Worm (Caenorhabditis elegans): ENCODE results near the gene mcm-5.

The mcm-5 gene

ce11 chrIII:4275704-4276103 is 15.4 kb downstream of the mcm-5 start:
- no peak for TF ChIP-seq cog-1 (tag; optimal IDR thresholded peaks at IDR 0.05)
- peak; percentile 9; the same call in 1 of the 2 replicates for TF ChIP-seq flt-1 (GFP tag; IDR thresholded peaks at IDR 0.05)

ce11 chrIII:4274524-4274923 is 16.5 kb downstream of the mcm-5 start:
- TF ChIP-seq cog-1 (tag; optimal IDR thresholded peaks at IDR 0.05) (no peak), tab-1 (GFP tag; IDR thresholded peaks at IDR 0.05) (no peak), T22C8.4 (GFP tag; IDR thresholded peaks at IDR 0.05) (no peak), flt-1 (GFP tag; IDR thresholded peaks at IDR 0.05) (no peak), ztf-23 (GFP tag; IDR thresholded peaks at IDR 0.05) (no peak), ref-1 (GFP tag; conservative IDR thresholded peaks at IDR 0.05) (no peak), med-1 (GFP tag; optimal IDR thresholded peaks at IDR 0.05; ENCODE audit: insufficient read depth) (no peak), klf-2 (GFP tag; conservative IDR thresholded peaks at IDR 0.05) (no peak)

DNA sequence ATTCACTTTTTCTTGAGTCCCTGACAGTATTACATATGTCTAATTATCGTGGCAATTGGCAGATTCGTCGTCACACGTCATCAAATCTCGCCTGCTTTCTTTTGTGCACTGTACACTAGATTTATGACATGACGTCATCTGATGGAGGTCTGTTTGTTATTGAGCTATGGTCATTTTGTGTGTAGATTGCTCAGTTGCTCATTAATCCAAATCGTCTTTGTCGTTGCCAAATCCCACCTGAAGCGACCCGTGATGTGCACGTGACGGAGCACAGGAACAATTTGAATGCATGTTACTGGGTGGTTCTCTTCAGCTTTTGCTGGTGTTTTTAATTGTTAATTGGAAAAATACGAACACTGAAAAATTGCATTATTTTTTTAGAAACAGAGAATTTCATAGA is 18.2 kb downstream of the mcm-5 start:
- TF ChIP-seq klf-2 (GFP tag; conservative IDR thresholded peaks at IDR 0.05) (no peak), flt-1 (GFP tag; IDR thresholded peaks at IDR 0.05) (no peak), ztf-29 (GFP tag; IDR thresholded peaks at IDR 0.05) (no peak), ztf-23 (GFP tag; IDR thresholded peaks at IDR 0.05) (no peak), ref-1 (GFP tag; conservative IDR thresholded peaks at IDR 0.05) (no peak), med-1 (GFP tag; optimal IDR thresholded peaks at IDR 0.05; ENCODE audit: insufficient read depth) (no peak), cog-1 (tag; optimal IDR thresholded peaks at IDR 0.05) (no peak), tab-1 (GFP tag; IDR thresholded peaks at IDR 0.05) (no peak), T22C8.4 (GFP tag; IDR thresholded peaks at IDR 0.05) (no peak)

ce11 chrIII:4271059-4271458 is 20.0 kb downstream of the mcm-5 start:
- TF ChIP-seq med-1 (GFP tag; optimal IDR thresholded peaks at IDR 0.05; ENCODE audit: insufficient read depth) = no peak
- TF ChIP-seq klf-2 (GFP tag; conservative IDR thresholded peaks at IDR 0.05) = no peak
- no peak for TF ChIP-seq ref-1 (GFP tag; conservative IDR thresholded peaks at IDR 0.05)
- no peak for TF ChIP-seq cog-1 (tag; optimal IDR thresholded peaks at IDR 0.05)
- no peak for TF ChIP-seq flt-1 (GFP tag; IDR thresholded peaks at IDR 0.05)
- TF ChIP-seq ztf-29 (GFP tag; IDR thresholded peaks at IDR 0.05) = no peak
- TF ChIP-seq tab-1 (GFP tag; IDR thresholded peaks at IDR 0.05) = no peak
- no peak for TF ChIP-seq ztf-23 (GFP tag; IDR thresholded peaks at IDR 0.05)
- no peak for TF ChIP-seq T22C8.4 (GFP tag; IDR thresholded peaks at IDR 0.05)

DNA sequence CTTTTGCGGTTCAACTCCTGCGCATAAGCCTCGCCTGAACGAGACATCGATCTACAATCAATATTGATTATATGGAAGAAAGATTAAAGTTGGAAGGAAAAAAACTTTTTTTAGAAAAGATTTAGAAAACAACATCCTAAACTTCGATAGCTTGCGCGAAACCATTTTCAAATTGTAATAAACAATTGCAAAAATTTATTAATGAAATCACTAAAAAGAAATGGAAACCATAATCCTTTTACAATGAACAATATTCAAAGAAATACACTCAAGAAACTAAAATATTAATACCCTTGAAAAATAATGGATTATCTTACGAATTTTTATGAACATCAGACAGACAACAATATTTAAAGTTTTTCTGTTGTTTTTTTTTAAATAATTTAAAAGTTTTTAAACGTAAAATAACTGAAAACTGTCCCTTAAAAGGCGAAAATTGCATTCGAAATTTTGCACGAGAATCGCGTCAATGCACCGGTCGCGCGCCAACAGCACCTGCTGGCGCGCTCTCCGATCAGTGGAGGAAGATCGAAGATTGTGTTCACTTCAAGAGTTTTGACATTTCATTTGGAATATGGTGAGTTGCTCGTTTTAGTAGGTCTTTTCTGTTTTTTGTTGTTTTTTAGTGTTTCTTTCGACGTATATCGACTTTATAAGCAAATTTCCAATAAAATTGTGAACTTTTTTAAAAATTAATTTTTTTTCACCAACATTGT is 21.7 kb downstream of the mcm-5 start, which contains the start of the genes sftb-1 and R10E4.1:
Gene sftb-1 (minus strand): TSS at position 51 of the 716 bp plus-strand sequence.
Gene R10E4.1 (plus strand): TSS at position 524 of the 716 bp plus-strand sequence.
- TF ChIP-seq ztf-23 (GFP tag; IDR thresholded peaks at IDR 0.05) (peak; percentile 17; the same call in 1 of the 2 replicates), T22C8.4 (GFP tag; IDR thresholded peaks at IDR 0.05) (no peak)

DNA sequence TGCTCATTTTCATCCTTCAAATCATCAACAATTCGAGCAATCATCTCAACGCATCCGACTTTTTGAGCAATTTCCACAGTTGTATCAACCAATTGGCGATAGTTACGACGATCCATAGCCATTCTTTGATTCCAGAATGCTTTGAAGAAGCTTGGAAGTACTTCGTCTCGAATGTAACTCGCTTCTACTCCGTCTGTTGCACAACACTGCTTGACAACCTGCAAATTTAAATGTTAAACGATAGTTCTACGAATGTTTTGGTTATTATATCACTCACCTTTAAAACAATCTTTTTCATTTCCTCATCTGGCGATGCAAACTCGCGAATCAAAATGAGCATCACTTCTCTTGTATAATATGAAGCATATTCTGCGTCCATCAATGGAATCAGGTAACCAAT is 25.2 kb downstream of the mcm-5 start:
- TF ChIP-seq T22C8.4 (GFP tag; IDR thresholded peaks at IDR 0.05) (no peak), flt-1 (GFP tag; IDR thresholded peaks at IDR 0.05) (no peak)

DNA sequence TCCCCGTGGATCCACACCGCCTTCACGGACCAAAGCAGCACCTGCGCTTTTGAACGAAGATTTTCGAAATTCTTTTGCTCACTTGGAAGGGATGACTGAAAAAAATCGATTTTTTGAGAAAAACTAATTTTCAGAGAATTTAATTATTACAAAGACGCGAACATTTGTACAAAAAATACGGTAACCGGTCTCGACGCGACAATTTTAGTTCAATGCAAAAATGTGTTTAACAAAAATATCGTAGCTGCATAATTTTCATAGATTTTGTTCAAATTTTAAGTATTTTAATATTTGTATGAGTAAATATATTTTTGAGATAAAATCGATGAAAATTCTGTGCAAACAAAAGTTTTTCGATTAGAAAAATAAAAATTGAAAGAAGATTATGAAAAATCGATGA is 28.0 kb downstream of the mcm-5 start, which contains the start of gene T08A11.1:
Gene T08A11.1 (minus strand): TSS at position 101 of the 400 bp plus-strand sequence.
- TF ChIP-seq cog-1 (tag; optimal IDR thresholded peaks at IDR 0.05) (no peak), ztf-29 (GFP tag; IDR thresholded peaks at IDR 0.05) (no peak), med-1 (GFP tag; optimal IDR thresholded peaks at IDR 0.05; ENCODE audit: insufficient read depth) (no peak), ztf-23 (GFP tag; IDR thresholded peaks at IDR 0.05) (no peak), ref-1 (GFP tag; conservative IDR thresholded peaks at IDR 0.05) (no peak), tab-1 (GFP tag; IDR thresholded peaks at IDR 0.05) (no peak), T22C8.4 (GFP tag; IDR thresholded peaks at IDR 0.05) (no peak), flt-1 (GFP tag; IDR thresholded peaks at IDR 0.05) (no peak), klf-2 (GFP tag; conservative IDR thresholded peaks at IDR 0.05) (no peak)

DNA sequence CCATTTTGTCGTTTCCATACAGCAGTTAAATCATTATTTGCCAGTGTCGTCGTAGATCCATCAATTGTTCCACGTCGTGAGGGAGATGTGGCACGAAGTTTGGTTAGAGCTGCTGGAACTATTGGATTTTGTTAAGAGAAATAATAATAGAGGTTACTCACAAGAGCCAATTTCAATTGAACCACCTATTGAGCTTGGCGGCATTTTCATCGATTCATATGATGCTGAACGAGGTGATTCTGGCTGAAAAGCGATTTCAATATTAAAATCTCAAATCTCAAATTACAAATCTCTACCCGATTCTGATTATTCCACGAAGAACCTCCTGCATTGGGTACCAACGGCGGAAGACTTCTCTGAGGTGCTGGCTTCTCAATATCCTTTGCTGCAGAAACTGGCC is 33.2 kb downstream of the mcm-5 start:
- TF ChIP-seq ztf-23 (GFP tag; IDR thresholded peaks at IDR 0.05) (no peak), cog-1 (tag; optimal IDR thresholded peaks at IDR 0.05) (no peak), med-1 (GFP tag; optimal IDR thresholded peaks at IDR 0.05; ENCODE audit: insufficient read depth) (no peak), T22C8.4 (GFP tag; IDR thresholded peaks at IDR 0.05) (no peak), ref-1 (GFP tag; conservative IDR thresholded peaks at IDR 0.05) (no peak), flt-1 (GFP tag; IDR thresholded peaks at IDR 0.05) (no peak), tab-1 (GFP tag; IDR thresholded peaks at IDR 0.05) (no peak), klf-2 (GFP tag; conservative IDR thresholded peaks at IDR 0.05) (no peak), ztf-29 (GFP tag; IDR thresholded peaks at IDR 0.05) (no peak)

DNA sequence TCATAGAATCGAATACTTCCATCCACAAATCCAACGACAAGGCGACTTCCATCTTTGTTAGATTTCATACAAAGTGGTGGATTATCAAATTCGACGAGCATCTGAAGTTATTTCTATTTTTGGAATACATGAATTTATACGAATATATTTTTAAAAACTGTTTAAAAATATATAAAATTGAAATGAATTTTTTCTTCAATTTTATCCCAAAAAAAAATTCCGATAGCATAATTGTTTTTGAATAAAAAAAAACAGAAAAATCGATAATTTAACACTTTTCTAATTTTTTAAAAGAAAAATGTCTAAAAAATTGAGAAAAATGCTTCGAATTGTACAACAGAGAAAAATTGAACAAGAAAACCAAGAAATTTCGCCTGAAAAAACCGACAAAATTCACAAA is 43.5 kb downstream of the mcm-5 start, which contains the start of gene Y44F5A.1:
Gene Y44F5A.1 (minus strand): TSS at position 101 of the 400 bp plus-strand sequence.
- no peak for TF ChIP-seq tab-1 (GFP tag; IDR thresholded peaks at IDR 0.05)
- no peak for TF ChIP-seq cog-1 (tag; optimal IDR thresholded peaks at IDR 0.05)
- TF ChIP-seq ztf-29 (GFP tag; IDR thresholded peaks at IDR 0.05) = no peak
- TF ChIP-seq klf-2 (GFP tag; conservative IDR thresholded peaks at IDR 0.05) = no peak

DNA sequence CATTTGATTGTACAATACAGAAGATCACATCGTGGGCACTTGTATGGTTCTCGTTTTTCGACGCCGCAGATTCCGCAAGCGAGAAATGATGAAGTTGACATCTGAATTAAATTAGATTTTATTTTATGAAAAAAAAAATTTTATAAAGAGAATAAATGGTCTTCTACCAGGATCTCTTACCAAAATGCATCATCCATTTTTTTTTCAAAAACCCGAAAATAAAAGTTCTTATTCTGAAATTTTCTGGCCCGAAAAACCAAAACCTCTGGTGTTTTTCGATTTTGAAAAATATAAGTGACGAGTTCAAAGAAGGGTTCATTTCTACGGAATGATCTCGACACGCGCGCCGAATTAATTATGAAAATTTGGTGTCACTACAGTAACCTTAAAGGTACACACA is 46.8 kb downstream of the mcm-5 start, which contains the start of gene zhit-2:
Gene zhit-2 (minus strand): TSS at position 101 of the 400 bp plus-strand sequence.
- TF ChIP-seq ztf-29 (GFP tag; IDR thresholded peaks at IDR 0.05) (no peak), klf-2 (GFP tag; conservative IDR thresholded peaks at IDR 0.05) (no peak)

DNA sequence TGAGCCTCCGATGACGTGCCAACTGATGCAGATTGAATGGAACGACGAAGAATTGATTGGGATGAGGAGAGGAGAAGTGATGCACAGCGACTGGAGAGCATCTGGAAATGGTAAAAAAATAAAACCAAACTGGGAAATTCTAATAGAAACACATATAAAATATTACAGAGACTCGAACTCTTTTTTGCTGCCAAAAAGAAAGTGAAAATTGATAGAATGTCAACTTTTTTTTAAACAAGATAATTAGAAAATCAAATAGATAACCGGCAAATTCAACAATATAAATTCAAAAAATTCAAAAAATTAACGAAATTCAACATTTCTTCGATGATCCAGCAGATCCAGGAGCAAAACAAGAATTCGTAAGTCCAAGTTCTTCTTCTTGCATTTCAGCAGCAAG is 47.6 kb downstream of the mcm-5 start, which contains the start of gene mrpl-21:
Gene mrpl-21 (minus strand): TSS at position 101 of the 400 bp plus-strand sequence.
- no peak for TF ChIP-seq T22C8.4 (GFP tag; IDR thresholded peaks at IDR 0.05)

Measured in whole organism, midembryonic.